Fruit fly (Drosophila melanogaster) Kc167 (cell line): ENCODE measurements around the gene eIF4A.

Experiments
- h ChIP-seq: fragments of >200 bp; optimal IDR thresholded peaks from 3 replicates; lab custom pipeline; 2018; ENCODE audit warnings: missing external identifiers
- insv ChIP-seq: fragments of >200 bp; optimal IDR thresholded peaks from 3 replicates; lab custom pipeline; 2018; ENCODE audit warnings: missing external identifiers

DNA sequence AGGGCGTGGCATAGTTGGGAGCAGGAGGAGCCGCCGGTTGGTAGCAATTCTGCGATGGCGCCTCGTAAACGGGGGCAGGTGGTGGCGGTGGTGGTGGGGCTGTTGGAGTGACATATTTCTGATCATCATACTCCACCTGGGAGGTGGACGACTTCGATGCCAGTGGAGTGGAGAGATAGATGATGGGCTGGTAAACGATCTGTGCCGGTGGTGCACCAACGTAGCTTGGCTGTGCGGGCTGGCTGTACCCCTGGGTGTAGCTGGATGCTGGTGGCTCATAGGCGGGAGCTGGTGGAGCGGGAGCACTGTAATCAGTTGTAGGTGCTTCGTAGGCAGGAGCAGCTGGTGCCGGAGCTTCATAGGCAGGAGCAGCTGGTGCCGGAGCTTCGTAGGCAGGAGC lies 18.3 kb upstream of the eIF4A start:
- TF ChIP-seq h (lab: Kevin White, UChicago): no peak
- TF ChIP-seq insv: no peak
